Fruit fly (Drosophila melanogaster): Measurements from ENCODE around the gene CG10492.

- TF ChIP-seq Ets96B (tag; optimal IDR thresholded peaks at IDR 0.05) = no peak
- no peak for TF ChIP-seq esn (GFP tag; optimal IDR thresholded peaks at IDR 0.05)
- TF ChIP-seq CG3919 (GFP tag; optimal IDR thresholded peaks at IDR 0.05) = no peak
- no peak for TF ChIP-seq CG1621 (tag; optimal IDR thresholded peaks at IDR 0.05)
- no peak for TF ChIP-seq CG8319 (GFP tag; optimal IDR thresholded peaks at IDR 0.05)
- TF ChIP-seq Lpt (GFP tag; optimal IDR thresholded peaks at IDR 0.05) = no peak
- no peak for TF ChIP-seq CG34406 (GFP tag; optimal IDR thresholded peaks at IDR 0.05)
- no peak for TF ChIP-seq Sox102F (GFP tag; optimal IDR thresholded peaks at IDR 0.05)
- TF ChIP-seq lz (GFP tag; optimal IDR thresholded peaks at IDR 0.05) = no peak
- no peak for TF ChIP-seq salr (GFP tag; optimal IDR thresholded peaks at IDR 0.05)
- no peak for TF ChIP-seq Hr39 (GFP tag; optimal IDR thresholded peaks at IDR 0.05)
Observed at dm6 chr2L:19093868-19094267, 40.0 kb downstream of the CG10492 start.
